Fruit fly (Drosophila melanogaster) whole organism, embryonic: Measurements from ENCODE around the gene CG12811.

Experiments
- Atf6 ChIP-seq: fragments of 200-800 bp; sonication (Bioruptor generic); IDR thresholded peaks from 2 replicates; pipeline ENCODE4 v1.3.6; 2022; ENCODE audit warnings: missing biosample characterization, missing genetic modification characterization
- CG10274 ChIP-seq: fragments of 200-800 bp; sonication (Bioruptor generic); optimal IDR thresholded peaks from 3 replicates; lab custom pipeline; 2017; ENCODE audit warnings: missing biosample characterization, mild to moderate bottlenecking, missing genetic modification characterization
- CG11247 ChIP-seq: fragments of 200-800 bp; sonication (Bioruptor generic); IDR thresholded peaks from 2 replicates; pipeline ENCODE4 v1.3.6; 2022; ENCODE audit warnings: missing biosample characterization, missing genetic modification characterization
- CG11456 ChIP-seq: fragments of 200-800 bp; sonication (Bioruptor generic); IDR thresholded peaks from 3 replicates; pipeline ENCODE4 v1.3.6; 2022; ENCODE audit warnings: missing biosample characterization, missing genetic modification characterization
- CG14710 ChIP-seq: fragments of 200-800 bp; sonication (Bioruptor generic); optimal IDR thresholded peaks from 3 replicates; lab custom pipeline; 2019; ENCODE audit warnings: missing biosample characterization, mild to moderate bottlenecking, missing genetic modification characterization, moderate library complexity
- CG14860 ChIP-seq: fragments of 200-800 bp; sonication (Bioruptor generic); IDR thresholded peaks from 3 replicates; pipeline ENCODE4 v1.3.6; 2022; ENCODE audit warnings: missing biosample characterization, missing genetic modification characterization; ENCODE audit not compliant: partially characterized antibody
- CG1647 ChIP-seq: fragments of 200-800 bp; sonication (Bioruptor generic); optimal IDR thresholded peaks from 3 replicates; lab custom pipeline; 2016; ENCODE audit warnings: missing biosample characterization, missing genetic modification characterization
- CG16815 ChIP-seq: fragments of 200-800 bp; sonication (Bioruptor generic); optimal IDR thresholded peaks from 3 replicates; lab custom pipeline; 2017; ENCODE audit warnings: missing biosample characterization, mild to moderate bottlenecking, missing genetic modification characterization
- CG18619 ChIP-seq: fragments of 200-800 bp; sonication (Bioruptor generic); optimal IDR thresholded peaks from 3 replicates; lab custom pipeline; 2017; ENCODE audit warnings: missing biosample characterization, mild to moderate bottlenecking, missing genetic modification characterization
- CG2875 ChIP-seq: fragments of 200-800 bp; sonication (Bioruptor generic); optimal IDR thresholded peaks from 2 replicates; lab custom pipeline; 2017; ENCODE audit warnings: missing biosample characterization, mild to moderate bottlenecking, missing genetic modification characterization, missing genetic modification reagents
- CG2889 ChIP-seq: fragments of 200-800 bp; sonication (Bioruptor generic); IDR thresholded peaks from 3 replicates; pipeline ENCODE4 v1.3.6; 2022; ENCODE audit warnings: missing biosample characterization, missing genetic modification characterization
- CG30403 ChIP-seq: fragments of 200-800 bp; sonication (Bioruptor generic); optimal IDR thresholded peaks from 3 replicates; lab custom pipeline; 2016; ENCODE audit warnings: missing biosample characterization, missing genetic modification characterization
- CG31388 ChIP-seq: fragments of 200-800 bp; sonication (Bioruptor generic); optimal IDR thresholded peaks from 2 replicates; lab custom pipeline; 2016; ENCODE audit warnings: missing biosample characterization, missing genetic modification characterization
- CG3726 ChIP-seq: fragments of 200-800 bp; sonication (Bioruptor generic); IDR thresholded peaks from 3 replicates; pipeline ENCODE4, ENCODE4 v1.3.6; 2022; ENCODE audit warnings: missing biosample characterization, missing genetic modification characterization
- CG4328 ChIP-seq: fragments of 200-800 bp; sonication (Bioruptor generic); optimal IDR thresholded peaks from 3 replicates; lab custom pipeline; 2017; ENCODE audit warnings: missing biosample characterization, missing genetic modification reagents, missing genetic modification characterization
- CG4820 ChIP-seq: fragments of 200-800 bp; sonication (Bioruptor generic); optimal IDR thresholded peaks from 3 replicates; lab custom pipeline; 2016; ENCODE audit warnings: missing biosample characterization, missing genetic modification characterization
- CG6765 ChIP-seq: fragments of 200-800 bp; sonication (Bioruptor generic); optimal IDR thresholded peaks from 3 replicates; lab custom pipeline; 2017; ENCODE audit warnings: missing biosample characterization, mild to moderate bottlenecking, missing genetic modification characterization
- CG6813 ChIP-seq: fragments of 200-800 bp; sonication (Bioruptor generic); optimal IDR thresholded peaks from 2 replicates; lab custom pipeline; 2017; ENCODE audit warnings: missing biosample characterization, missing genetic modification characterization, mild to moderate bottlenecking, moderate library complexity, missing genetic modification reagents
- CG7745 ChIP-seq: fragments of 200-800 bp; sonication (Bioruptor generic); optimal IDR thresholded peaks from 2 replicates; lab custom pipeline; 2018; ENCODE audit warnings: missing biosample characterization, mild to moderate bottlenecking, missing genetic modification characterization, moderate library complexity
- CG7963 ChIP-seq: fragments of 200-800 bp; sonication (Bioruptor generic); IDR thresholded peaks from 3 replicates; pipeline ENCODE4 v1.3.6; 2022; ENCODE audit warnings: missing biosample characterization, missing genetic modification characterization; ENCODE audit not compliant: partially characterized antibody
- CG8359 ChIP-seq: fragments of 200-800 bp; sonication (Bioruptor generic); optimal IDR thresholded peaks from 2 replicates; lab custom pipeline; 2017; ENCODE audit warnings: missing biosample characterization, mild to moderate bottlenecking, missing genetic modification characterization, borderline replicate concordance
- CG9437 ChIP-seq: fragments of 200-800 bp; sonication (Bioruptor generic); optimal IDR thresholded peaks from 2 replicates; lab custom pipeline; 2018; ENCODE audit warnings: missing biosample characterization, mild to moderate bottlenecking, missing genetic modification characterization
- Gsc ChIP-seq: fragments of 200-800 bp; sonication (Bioruptor generic); IDR thresholded peaks from 2 replicates; pipeline ENCODE4 v1.3.6; 2022; ENCODE audit warnings: missing biosample characterization, missing genetic modification characterization
- H15 ChIP-seq: fragments of 200-800 bp; sonication (Bioruptor generic); IDR thresholded peaks from 3 replicates; pipeline ENCODE4 v1.3.6; 2022; ENCODE audit warnings: missing biosample characterization, missing genetic modification characterization
- HLH4C ChIP-seq: fragments of 200-800 bp; sonication (Bioruptor generic); IDR thresholded peaks from 3 replicates; pipeline ENCODE4 v1.3.6; 2022; ENCODE audit warnings: missing biosample characterization, missing genetic modification characterization; ENCODE audit not compliant: partially characterized antibody
- Hr3 ChIP-seq: fragments of 200-800 bp; sonication (Bioruptor generic); optimal IDR thresholded peaks from 3 replicates; lab custom pipeline; 2016; ENCODE audit warnings: missing biosample characterization, missing genetic modification characterization
- Meics ChIP-seq: fragments of 200-800 bp; sonication (Bioruptor generic); optimal IDR thresholded peaks from 2 replicates; lab custom pipeline; 2017; ENCODE audit warnings: missing biosample characterization, mild to moderate bottlenecking, missing genetic modification characterization
- ara ChIP-seq: fragments of 200-800 bp; sonication (Bioruptor generic); IDR thresholded peaks from 2 replicates; pipeline ENCODE4 v1.3.6; 2022; ENCODE audit warnings: missing biosample characterization, missing genetic modification characterization
- ato ChIP-seq: fragments of 200-800 bp; sonication (Bioruptor generic); IDR thresholded peaks from 2 replicates; pipeline ENCODE4 v1.3.6; 2022; ENCODE audit warnings: missing biosample characterization, missing genetic modification characterization; ENCODE audit not compliant: partially characterized antibody
- bsh ChIP-seq, 2 experiments: fragments of 200-800 bp; sonication (Bioruptor generic); optimal IDR thresholded peaks; 2 replicates each; lab custom pipeline; 2017 to 2018; ENCODE audit warnings: mild to moderate bottlenecking in 2 of 2, missing biosample characterization in 2 of 2, missing genetic modification characterization in 2 of 2, moderate library complexity in 1 of 2
- dan ChIP-seq: fragments of 200-800 bp; sonication (Bioruptor generic); IDR thresholded peaks from 2 replicates; pipeline ENCODE4 v1.3.6; 2022; ENCODE audit warnings: missing biosample characterization, missing genetic modification characterization
- danr ChIP-seq: fragments of 200-800 bp; sonication (Bioruptor generic); IDR thresholded peaks from 2 replicates; pipeline ENCODE4 v1.3.6; 2022; ENCODE audit warnings: missing biosample characterization, missing genetic modification characterization
- dmrt11E ChIP-seq: fragments of 200-800 bp; sonication (Bioruptor generic); optimal IDR thresholded peaks from 3 replicates; lab custom pipeline; 2018; ENCODE audit warnings: missing biosample characterization, mild to moderate bottlenecking, missing genetic modification characterization, moderate library complexity
- fd3F ChIP-seq: fragments of 200-800 bp; sonication (Bioruptor generic); optimal IDR thresholded peaks from 2 replicates; lab custom pipeline; 2018; ENCODE audit warnings: missing biosample characterization, mild to moderate bottlenecking, missing genetic modification characterization, moderate library complexity
- gsb-n ChIP-seq: fragments of 200-800 bp; sonication (Bioruptor generic); optimal IDR thresholded peaks from 3 replicates; lab custom pipeline; 2018; ENCODE audit warnings: missing biosample characterization, mild to moderate bottlenecking, missing genetic modification characterization
- insv ChIP-seq, 2 experiments: fragments of 200-800 bp; sonication (Bioruptor generic); optimal IDR thresholded peaks; 3 replicates each; lab custom pipeline; 2016 to 2018; ENCODE audit warnings: missing biosample characterization in 2 of 2, missing genetic modification characterization in 2 of 2
- kay ChIP-seq: fragments of 200-800 bp; sonication (Bioruptor generic); optimal IDR thresholded peaks from 2 replicates; lab custom pipeline; 2016; ENCODE audit warnings: missing biosample characterization, missing genetic modification characterization
- lab ChIP-seq: fragments of 200-800 bp; sonication (Bioruptor generic); optimal IDR thresholded peaks from 3 replicates; lab custom pipeline; 2017; ENCODE audit warnings: missing biosample characterization, missing genetic modification characterization, mild to moderate bottlenecking, moderate library complexity, missing genetic modification reagents
- nerfin-2 ChIP-seq: fragments of 200-800 bp; sonication (Bioruptor generic); IDR thresholded peaks from 2 replicates; pipeline ENCODE4 v1.3.6; 2022; ENCODE audit warnings: missing biosample characterization, missing genetic modification characterization; ENCODE audit not compliant: partially characterized antibody
- odd ChIP-seq: fragments of 200-800 bp; sonication (Bioruptor generic); optimal IDR thresholded peaks from 2 replicates; lab custom pipeline; 2017; ENCODE audit warnings: missing biosample characterization, mild to moderate bottlenecking, missing genetic modification characterization
- pzg ChIP-seq: fragments of 200-800 bp; sonication (Bioruptor generic); optimal IDR thresholded peaks from 3 replicates; lab custom pipeline; 2018; ENCODE audit warnings: missing biosample characterization, mild to moderate bottlenecking, missing genetic modification characterization, moderate library complexity
- sd ChIP-seq: fragments of 200-800 bp; sonication (Bioruptor generic); optimal IDR thresholded peaks from 3 replicates; lab custom pipeline; 2018; ENCODE audit warnings: missing biosample characterization, mild to moderate bottlenecking, missing genetic modification characterization, moderate library complexity
- stc ChIP-seq: fragments of 200-800 bp; sonication (Bioruptor generic); IDR thresholded peaks from 2 replicates; pipeline ENCODE4 v1.3.6; 2022; ENCODE audit warnings: missing biosample characterization, missing genetic modification characterization
- tio ChIP-seq: fragments of 200-800 bp; sonication (Bioruptor generic); optimal IDR thresholded peaks from 2 replicates; lab custom pipeline; 2017; ENCODE audit warnings: missing biosample characterization, missing genetic modification characterization, inconsistent platforms
- tll ChIP-seq, 2 experiments: fragments of 200-800 bp in 1 of 2; fragments of >200 bp in 1 of 2; sonication (Bioruptor generic) in 1 of 2; optimal IDR thresholded peaks; 2 replicates each; lab custom pipeline; 2017 to 2019; ENCODE audit warnings: missing biosample characterization in 2 of 2, missing genetic modification characterization in 2 of 2, mild to moderate bottlenecking in 1 of 2, moderate library complexity in 1 of 2
- trh ChIP-seq: fragments of 200-800 bp; sonication (Bioruptor generic); optimal IDR thresholded peaks from 2 replicates; lab custom pipeline; 2016; ENCODE audit warnings: missing biosample characterization, missing genetic modification characterization
- unpg ChIP-seq: fragments of 200-800 bp; sonication (Bioruptor generic); optimal IDR thresholded peaks from 3 replicates; lab custom pipeline; 2018; ENCODE audit warnings: missing biosample characterization, mild to moderate bottlenecking, missing genetic modification characterization, moderate library complexity
- zfh2 ChIP-seq: fragments of 200-800 bp; sonication (Bioruptor generic); optimal IDR thresholded peaks from 2 replicates; lab custom pipeline; 2016; ENCODE audit warnings: missing biosample characterization, missing genetic modification characterization

The CG12811 gene

dm6 chr3R:10048035-10048774, 392 bp downstream of the CG12811 start:
- TF ChIP-seq Gsc (no peak), Atf6 (GFP tag; lab: Robert Waterston, UW) (no peak), tll (GFP tag; optimal IDR thresholded peaks at IDR 0.05; lab: Kevin White, UChicago) (no peak), insv (GFP tag; optimal IDR thresholded peaks at IDR 0.05; lab: Kevin White, UChicago) (peak; percentile 83 to 98), CG30403 (GFP tag; lab: Kevin White, UChicago) (peak; percentile 52), CG11247 (GFP tag; lab: Robert Waterston, UW) (no peak), unpg (GFP tag; lab: Kevin White, UChicago) (no peak), trh (GFP tag; lab: Kevin White, UChicago) (no peak), CG10274 (GFP tag; lab: Kevin White, UChicago) (peak; percentile 79), CG7745 (tag; lab: Kevin White, UChicago) (no peak), H15 (GFP tag; lab: Robert Waterston, UW) (no peak), CG18619 (GFP tag; lab: Kevin White, UChicago) (peak; percentile 51), lab (GFP tag; lab: Kevin White, UChicago) (no peak), CG2889 (GFP tag; lab: Robert Waterston, UW) (0 out of 3 replicates have a peak, but pooled peaks have one; percentile 21), kay (GFP tag; lab: Kevin White, UChicago) (no peak), gsb-n (tag; lab: Kevin White, UChicago) (no peak), CG7963 (GFP tag; lab: Robert Waterston, UW) (no peak), stc (GFP tag; lab: Robert Waterston, UW) (no peak), CG11456 (no peak), tio (GFP tag; lab: Kevin White, UChicago) (no peak), CG3726 (GFP tag; lab: Robert Waterston, UW) (no peak), dan (no peak), ato (GFP tag; lab: Robert Waterston, UW) (no peak), CG6813 (GFP tag; lab: Kevin White, UChicago) (no peak), pzg (GFP tag; lab: Kevin White, UChicago) (no peak), bsh (GFP tag; optimal IDR thresholded peaks at IDR 0.05; lab: Kevin White, UChicago) (peak in 1 of 2 experiments; percentile 28), CG14860 (GFP tag; lab: Robert Waterston, UW) (no peak), zfh2 (GFP tag; lab: Kevin White, UChicago) (peak; percentile 7), CG1647 (GFP tag; lab: Kevin White, UChicago) (no peak), danr (GFP tag; lab: Robert Waterston, UW) (no peak), odd (peak; percentile 8), CG6765 (GFP tag; lab: Kevin White, UChicago) (no peak), dmrt11E (tag; lab: Kevin White, UChicago) (no peak), fd3F (GFP tag; lab: Kevin White, UChicago) (no peak), CG4820 (GFP tag; lab: Kevin White, UChicago) (no peak), sd (tag; lab: Kevin White, UChicago) (no peak), CG14710 (tag; lab: Kevin White, UChicago) (peak; percentile 20), CG8359 (GFP tag; lab: Kevin White, UChicago) (no peak), CG2875 (peak; percentile 47), CG31388 (GFP tag; lab: Kevin White, UChicago) (no peak), Meics (peak; percentile 67), Hr3 (GFP tag; lab: Kevin White, UChicago) (no peak), nerfin-2 (peak; percentile 47; the same call in 1 of the 2 replicates), ara (GFP tag; lab: Robert Waterston, UW) (no peak), CG9437 (GFP tag; lab: Kevin White, UChicago) (peak; percentile 54), HLH4C (no peak), CG4328 (GFP tag; lab: Kevin White, UChicago) (no peak), CG16815 (GFP tag; lab: Kevin White, UChicago) (peak; percentile 3)
